Fruit fly (Drosophila melanogaster) S2 (cell line): ENCODE results near the gene CG17350.

Experiments used
- CG8478 ChIP-seq: fragments of >200 bp; optimal IDR thresholded peaks from 2 replicates; lab custom pipeline; 2018
- CTCF ChIP-seq, 2 experiments: fragments of >200 bp; optimal IDR thresholded peaks; 2 replicates each; lab custom pipeline; 2018

dm6 chr2L:19413118-19413893, 32.6 kb downstream of the CG17350 start:
- TF ChIP-seq CTCF (optimal IDR thresholded peaks at IDR 0.05; lab: Kevin White, UChicago) (no peak), CG8478 (lab: Kevin White, UChicago) (no peak)
